Fruit fly (Drosophila melanogaster): ENCODE data around the gene schuy.

The schuy gene

DNA sequence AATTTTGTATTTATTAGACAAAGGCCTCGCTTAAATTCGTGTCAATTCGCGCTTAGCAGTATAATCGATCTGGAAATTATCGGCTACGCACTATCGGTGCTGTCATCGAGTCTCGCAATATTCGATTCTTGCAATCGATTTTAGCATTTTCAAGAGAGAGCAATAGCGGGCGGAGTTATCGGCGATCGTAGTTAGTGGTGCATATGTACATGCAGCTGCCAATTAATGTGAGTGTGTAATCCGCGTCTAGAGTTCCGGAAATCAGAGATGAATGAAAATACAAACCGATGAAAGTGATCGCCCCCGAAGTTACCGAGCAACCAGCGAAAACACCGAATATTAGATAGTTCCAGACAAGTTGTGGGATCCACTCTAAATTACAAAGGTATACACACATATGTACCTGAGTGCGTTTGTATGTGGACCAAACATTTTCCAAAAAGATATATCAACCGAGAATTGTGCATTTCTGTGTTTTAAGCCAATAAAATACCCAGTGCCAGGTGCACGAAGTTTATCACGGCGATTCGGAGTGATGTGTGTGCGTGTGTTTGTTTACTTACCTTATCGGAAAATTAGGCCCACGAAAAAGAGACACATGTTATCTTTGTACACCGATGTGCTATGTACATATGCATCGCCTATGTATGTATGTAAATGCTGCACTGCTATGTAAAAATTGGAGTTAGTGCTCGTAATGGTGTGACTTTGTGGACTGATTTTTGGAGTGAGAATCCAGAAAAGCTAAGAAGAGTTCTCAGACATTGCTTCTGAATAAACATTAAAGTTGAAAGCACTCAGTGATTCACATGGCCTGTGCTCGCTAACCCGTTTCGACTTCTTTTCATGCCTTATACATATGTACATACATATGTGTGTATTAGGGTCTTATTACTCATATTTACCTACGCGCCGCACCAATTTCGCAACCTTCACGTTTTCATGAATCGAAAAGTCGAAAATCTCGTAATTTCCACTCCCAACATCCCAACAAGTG, 20.7 kb downstream of the schuy start (continued):
- TF ChIP-seq CG9727 (GFP tag; optimal IDR thresholded peaks at IDR 0.05) (no peak), CG32532 (GFP tag; IDR thresholded peaks at IDR 0.05) (no peak), CG3407 (GFP tag; optimal IDR thresholded peaks at IDR 0.05) (no peak), Hey (tag; optimal IDR thresholded peaks at IDR 0.05) (no peak), gce (GFP tag; IDR thresholded peaks at IDR 0.05) (no peak), ab (GFP tag; optimal IDR thresholded peaks at IDR 0.05) (no peak), CG6791 (GFP tag; IDR thresholded peaks at IDR 0.05; ENCODE audit: partially characterized antibody) (peak; percentile 99), tup (GFP tag; optimal IDR thresholded peaks at IDR 0.05) (no peak), CG10147 (GFP tag; optimal IDR thresholded peaks at IDR 0.05) (no peak), emc (GFP tag; optimal IDR thresholded peaks at IDR 0.05) (no peak), H2.0 (GFP tag; IDR thresholded peaks at IDR 0.05) (no peak), CG7372 (GFP tag; IDR thresholded peaks at IDR 0.05) (no peak), CG8944 (GFP tag; optimal IDR thresholded peaks at IDR 0.05) (no peak), CG1832 (GFP tag; optimal IDR thresholded peaks at IDR 0.05) (no peak), CG10274 (GFP tag; optimal IDR thresholded peaks at IDR 0.05) (no peak), CG15479 (GFP tag; optimal IDR thresholded peaks at IDR 0.05) (peak; percentile 84), hkb (optimal IDR thresholded peaks at IDR 0.05) (no peak), hkb (GFP tag; IDR thresholded peaks at IDR 0.05) (no peak), CG4360 (GFP tag; IDR thresholded peaks at IDR 0.05) (no peak), Nf-YA (GFP tag; IDR thresholded peaks at IDR 0.05) (no peak), CG11560 (tag; IDR thresholded peaks at IDR 0.05) (peak; percentile 98), D19B (GFP tag; optimal IDR thresholded peaks at IDR 0.05) (no peak), CG9609 (GFP tag; optimal IDR thresholded peaks at IDR 0.05) (no peak), CG32772 (GFP tag; IDR thresholded peaks at IDR 0.05) (no peak), CG12155 (GFP tag; optimal IDR thresholded peaks at IDR 0.05) (no peak), CG12769 (tag; optimal IDR thresholded peaks at IDR 0.05) (no peak), bab2 (GFP tag; optimal IDR thresholded peaks at IDR 0.05) (no peak), CG15269 (tag; optimal IDR thresholded peaks at IDR 0.05) (no peak), repo (GFP tag; optimal IDR thresholded peaks at IDR 0.05) (no peak), Lim3 (GFP tag; IDR thresholded peaks at IDR 0.05) (no peak), pnt (GFP tag; optimal IDR thresholded peaks at IDR 0.05) (no peak), lilli (GFP tag; optimal IDR thresholded peaks at IDR 0.05) (no peak), CHES-1-like (GFP tag; optimal IDR thresholded peaks at IDR 0.05) (peak; percentile 12), phol (tag; optimal IDR thresholded peaks at IDR 0.05) (no peak), CG18011 (GFP tag; optimal IDR thresholded peaks at IDR 0.05) (no peak), CG10431 (GFP tag; optimal IDR thresholded peaks at IDR 0.05) (peak; percentile 35), dmrt99B (tag; optimal IDR thresholded peaks at IDR 0.05) (no peak), dm (GFP tag; optimal IDR thresholded peaks at IDR 0.05) (no peak), Oli (tag; optimal IDR thresholded peaks at IDR 0.05) (no peak), ems (GFP tag; optimal IDR thresholded peaks at IDR 0.05) (peak; percentile 3), MESR4 (GFP tag; optimal IDR thresholded peaks at IDR 0.05) (peak; percentile 63), cwo (GFP tag; optimal IDR thresholded peaks at IDR 0.05) (no peak), NC2α (GFP tag; optimal IDR thresholded peaks at IDR 0.05) (no peak), CG9817 (tag; optimal IDR thresholded peaks at IDR 0.05) (no peak), CG6683 (GFP tag; optimal IDR thresholded peaks at IDR 0.05) (no peak), Atf-2 (GFP tag; optimal IDR thresholded peaks at IDR 0.05) (no peak), Hand (GFP tag; optimal IDR thresholded peaks at IDR 0.05) (no peak), run (tag; optimal IDR thresholded peaks at IDR 0.05) (no peak), ERR (GFP tag; optimal IDR thresholded peaks at IDR 0.05) (no peak), CG3995 (GFP tag; optimal IDR thresholded peaks at IDR 0.05) (no peak)

All from whole organism, embryonic.